Fruit fly (Drosophila melanogaster) Kc167 (cell line): Measurements from ENCODE around the gene CG10343.

Source experiments
- Myc ChIP-seq: fragments of >200 bp; optimal IDR thresholded peaks from 2 replicates; lab custom pipeline; 2017; ENCODE audit warnings: missing external identifiers
- Sin3A ChIP-seq: fragments of >200 bp; optimal IDR thresholded peaks from 2 replicates; lab custom pipeline; 2018; ENCODE audit warnings: missing external identifiers
- h ChIP-seq: fragments of >200 bp; optimal IDR thresholded peaks from 3 replicates; lab custom pipeline; 2018; ENCODE audit warnings: missing external identifiers
- insv ChIP-seq: fragments of >200 bp; optimal IDR thresholded peaks from 3 replicates; lab custom pipeline; 2018; ENCODE audit warnings: missing external identifiers
- psq ChIP-seq: fragments of >200 bp; optimal IDR thresholded peaks from 2 replicates; lab custom pipeline; 2017; ENCODE audit warnings: missing external identifiers
- ttk ChIP-seq: sonication (Bioruptor generic); optimal IDR thresholded peaks from 2 replicates; lab custom pipeline; 2017; ENCODE audit warnings: missing external identifiers

CG10343 gene

DNA sequence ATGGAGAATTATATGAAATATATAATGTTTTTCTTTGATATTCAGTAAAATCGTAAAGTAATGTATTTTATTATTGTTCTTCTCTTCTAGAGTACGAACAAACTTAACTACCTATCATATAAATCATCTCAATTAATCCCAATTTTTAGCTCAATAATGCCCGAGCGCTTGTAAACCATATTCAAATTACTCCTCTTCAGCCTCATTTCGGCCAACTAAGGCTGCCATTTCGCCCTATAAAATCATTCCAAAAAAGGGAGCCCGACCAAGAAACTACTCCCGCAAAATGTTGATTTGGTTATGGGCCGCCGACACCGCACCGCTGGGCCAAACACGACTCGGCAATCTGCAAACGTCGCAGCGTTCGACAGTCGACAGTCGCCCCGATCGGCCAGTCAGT lies 39.4 kb downstream of the CG10343 start:
- TF ChIP-seq Sin3A (lab: Kevin White, UChicago) (no peak), insv (no peak), ttk (no peak), psq (lab: Kevin White, UChicago) (no peak), Myc (no peak), h (lab: Kevin White, UChicago) (no peak)

DNA sequence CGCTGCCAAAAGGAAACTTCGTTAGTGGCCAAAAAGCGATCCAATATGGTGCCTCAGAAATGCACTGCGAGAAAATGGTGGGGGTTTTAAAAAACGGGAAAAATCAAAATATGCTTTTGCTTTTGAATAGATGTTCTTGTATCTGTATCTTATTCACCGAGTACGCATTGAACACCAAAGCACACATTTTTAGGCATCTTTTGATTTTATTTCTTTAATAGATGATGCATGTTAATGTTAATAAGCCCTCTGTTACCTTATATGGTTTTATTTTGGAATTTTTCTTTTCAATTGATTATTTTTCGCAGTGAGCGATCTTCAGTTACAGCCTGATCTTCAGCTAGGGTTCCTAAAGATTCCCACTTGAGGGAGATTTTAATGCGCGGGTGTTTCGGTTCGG lies 40.6 kb downstream of the CG10343 start:
- TF ChIP-seq Sin3A (lab: Kevin White, UChicago) (no peak), psq (lab: Kevin White, UChicago) (no peak), ttk (no peak), h (lab: Kevin White, UChicago) (no peak), Myc (no peak), insv (no peak)

- TF ChIP-seq psq (lab: Kevin White, UChicago): no peak
- no peak for TF ChIP-seq h (lab: Kevin White, UChicago)
- TF ChIP-seq insv: no peak
- TF ChIP-seq ttk: no peak
- no peak for TF ChIP-seq Myc
- no peak for TF ChIP-seq Sin3A (lab: Kevin White, UChicago)
Measured at dm6 chr2L:18745454-18745853, 42.2 kb downstream of the CG10343 start.

dm6 chr2L:18746694-18747093 lies 43.4 kb downstream of the CG10343 start:
- TF ChIP-seq insv: no peak
- TF ChIP-seq Sin3A (lab: Kevin White, UChicago): no peak
- no peak for TF ChIP-seq h (lab: Kevin White, UChicago)
- TF ChIP-seq ttk: no peak
- no peak for TF ChIP-seq psq (lab: Kevin White, UChicago)
- TF ChIP-seq Myc: no peak

dm6 chr2L:18751337-18751736 lies 48.1 kb downstream of the CG10343 start:
- TF ChIP-seq h (lab: Kevin White, UChicago): no peak
- no peak for TF ChIP-seq ttk
- no peak for TF ChIP-seq insv
- no peak for TF ChIP-seq Myc
- TF ChIP-seq Sin3A (lab: Kevin White, UChicago): no peak
- TF ChIP-seq psq (lab: Kevin White, UChicago): no peak

dm6 chr2L:18752038-18752437 lies 48.8 kb downstream of the CG10343 start:
- TF ChIP-seq psq (lab: Kevin White, UChicago) (no peak), h (lab: Kevin White, UChicago) (no peak), insv (no peak), ttk (no peak), Sin3A (lab: Kevin White, UChicago) (no peak), Myc (no peak)

DNA sequence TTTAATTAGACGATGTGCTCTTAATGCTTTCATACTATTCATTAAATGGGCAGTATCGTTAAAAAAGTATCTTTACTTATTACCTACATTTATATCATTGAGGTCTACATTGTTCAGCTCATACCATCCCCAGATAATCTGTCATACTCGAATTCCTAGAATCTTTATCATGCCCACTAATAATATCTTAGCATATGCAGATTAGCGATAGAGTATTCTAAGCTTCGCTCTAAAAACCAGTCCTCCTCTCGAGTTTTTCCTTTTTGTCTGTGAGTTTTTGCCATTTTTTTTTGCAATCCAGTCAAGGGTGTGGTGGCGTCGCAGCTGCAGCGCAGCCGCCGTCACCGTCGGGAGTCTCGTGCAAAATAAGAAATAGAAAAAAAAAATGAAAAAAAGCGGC lies 49.5 kb downstream of the CG10343 start:
- TF ChIP-seq insv: no peak
- TF ChIP-seq ttk: no peak
- TF ChIP-seq psq (lab: Kevin White, UChicago): no peak
- no peak for TF ChIP-seq h (lab: Kevin White, UChicago)
- TF ChIP-seq Myc: no peak
- TF ChIP-seq Sin3A (lab: Kevin White, UChicago): no peak

dm6 chr2L:18753242-18753641 lies 50.0 kb downstream of the CG10343 start:
- no peak for TF ChIP-seq ttk
- TF ChIP-seq Sin3A (lab: Kevin White, UChicago): no peak
- TF ChIP-seq psq (lab: Kevin White, UChicago): no peak
- TF ChIP-seq Myc: no peak
- TF ChIP-seq h (lab: Kevin White, UChicago): no peak
- no peak for TF ChIP-seq insv
